Fruit fly (Drosophila melanogaster): Measurements from ENCODE around the gene Nepl14.

Gene Nepl14

dm6 chr3R:22770207-22770606 lies 6.7 kb upstream of the Nepl14 start, which contains the start of gene CG43093:
CG43093 (minus strand) TSS chr3R:22770307.
- no peak for TF ChIP-seq Mio (GFP tag; optimal IDR thresholded peaks at IDR 0.05)
- TF ChIP-seq lola (GFP tag; optimal IDR thresholded peaks at IDR 0.05): no peak
- no peak for TF ChIP-seq ey (GFP tag; optimal IDR thresholded peaks at IDR 0.05)
- no peak for TF ChIP-seq usp (GFP tag; optimal IDR thresholded peaks at IDR 0.05)
- no peak for TF ChIP-seq CG9705 (GFP tag; optimal IDR thresholded peaks at IDR 0.05)

dm6 chr3R:22769567-22769966 lies 6.1 kb upstream of the Nepl14 start, which contains the start of gene CG43092:
CG43092 (minus strand) TSS chr3R:22769667.
- no peak for TF ChIP-seq fru (GFP tag; optimal IDR thresholded peaks at IDR 0.05)
- TF ChIP-seq foxo (GFP tag; optimal IDR thresholded peaks at IDR 0.05): no peak
- no peak for TF ChIP-seq pan (optimal IDR thresholded peaks at IDR 0.05)
- no peak for TF ChIP-seq dmrt93B (GFP tag; optimal IDR thresholded peaks at IDR 0.05)
- no peak for TF ChIP-seq Abd-B (GFP tag; optimal IDR thresholded peaks at IDR 0.05)
- no peak for TF ChIP-seq tai (GFP tag; optimal IDR thresholded peaks at IDR 0.05)

dm6 chr3R:22768633-22769032 lies 5.1 kb upstream of the Nepl14 start, which contains the start of gene CG43091:
CG43091 (minus strand) TSS chr3R:22768733.
- no peak for TF ChIP-seq rgr (GFP tag; optimal IDR thresholded peaks at IDR 0.05)
- TF ChIP-seq dl (GFP tag; optimal IDR thresholded peaks at IDR 0.05; ENCODE audit: insufficient read depth in 1 of 2, partially characterized antibody in 2 of 2): no peak
- no peak for TF ChIP-seq dmrt93B (GFP tag; optimal IDR thresholded peaks at IDR 0.05)

- TF ChIP-seq Abd-B (GFP tag; optimal IDR thresholded peaks at IDR 0.05) (no peak), Rel (GFP tag; optimal IDR thresholded peaks at IDR 0.05) (no peak), Rel (tag; optimal IDR thresholded peaks at IDR 0.05) (no peak), ey (GFP tag; optimal IDR thresholded peaks at IDR 0.05) (no peak), Hr83 (GFP tag; optimal IDR thresholded peaks at IDR 0.05; ENCODE audit: poor library complexity, severe bottlenecking) (no peak), dl (GFP tag; optimal IDR thresholded peaks at IDR 0.05; ENCODE audit: insufficient read depth in 1 of 2, partially characterized antibody in 2 of 2) (no peak), CG32264 (GFP tag; optimal IDR thresholded peaks at IDR 0.05) (no peak), OdsH (GFP tag; optimal IDR thresholded peaks at IDR 0.05) (no peak), fru (GFP tag; optimal IDR thresholded peaks at IDR 0.05) (no peak), Vsx2 (GFP tag; optimal IDR thresholded peaks at IDR 0.05; ENCODE audit: partially characterized antibody) (no peak), tai (GFP tag; optimal IDR thresholded peaks at IDR 0.05) (no peak), foxo (GFP tag; optimal IDR thresholded peaks at IDR 0.05) (no peak), Dfd (GFP tag; optimal IDR thresholded peaks at IDR 0.05) (no peak), dsf (GFP tag; optimal IDR thresholded peaks at IDR 0.05; ENCODE audit: borderline replicate concordance) (no peak), rgr (GFP tag; optimal IDR thresholded peaks at IDR 0.05) (no peak), Sp1 (GFP tag; optimal IDR thresholded peaks at IDR 0.05) (no peak), sage (GFP tag; optimal IDR thresholded peaks at IDR 0.05) (no peak), br (GFP tag; optimal IDR thresholded peaks at IDR 0.05) (no peak), GATAd (GFP tag; optimal IDR thresholded peaks at IDR 0.05) (no peak)
Observed at dm6 chr3R:22767599-22767998, 4.1 kb upstream of the Nepl14 start, which contains the start of gene CG13841. CG13841 (minus strand) TSS chr3R:22767699.

dm6 chr3R:22766072-22766471 lies 2.6 kb upstream of the Nepl14 start, which contains the start of gene Nepl15:
Nepl15 (minus strand) TSS chr3R:22766172.
- TF ChIP-seq Dif (GFP tag; optimal IDR thresholded peaks at IDR 0.05; ENCODE audit: partially characterized antibody): no peak

dm6 chr3R:22760988-22761387 lies 2.5 kb downstream of the Nepl14 start, which contains the start of gene Nepl13:
Nepl13 (minus strand) TSS chr3R:22761076.
- TF ChIP-seq CG9705 (GFP tag; optimal IDR thresholded peaks at IDR 0.05): no peak
- TF ChIP-seq fru (GFP tag; optimal IDR thresholded peaks at IDR 0.05): no peak
- TF ChIP-seq br (GFP tag; optimal IDR thresholded peaks at IDR 0.05): no peak
- no peak for TF ChIP-seq jim (GFP tag; optimal IDR thresholded peaks at IDR 0.05)
- no peak for TF ChIP-seq N (GFP tag; optimal IDR thresholded peaks at IDR 0.05)
- no peak for TF ChIP-seq Hnf4 (GFP tag; optimal IDR thresholded peaks at IDR 0.05)
- TF ChIP-seq pan (optimal IDR thresholded peaks at IDR 0.05): no peak
- TF ChIP-seq lola (GFP tag; optimal IDR thresholded peaks at IDR 0.05): no peak
- no peak for TF ChIP-seq Hr78 (GFP tag; optimal IDR thresholded peaks at IDR 0.05)
